Worm (Caenorhabditis elegans) whole organism, L1 larva: ENCODE data around the gene irld-65.

ENCODE experiments used
- aly-2 ChIP-seq: fragments of 150-350 bp; optimal IDR thresholded peaks from 2 replicates; lab custom pipeline; 2014; ENCODE audit warnings: missing biosample characterization, missing genetic modification characterization
- ceh-82 ChIP-seq, 3 experiments: fragments of 150-350 bp in 1 of 3; sonication (generic microtip) in 2 of 3; optimal IDR thresholded peaks; 2 replicates each; lab custom pipeline; 2014 to 2017; ENCODE audit warnings: missing biosample characterization in 3 of 3, missing genetic modification characterization in 3 of 3
- ceh-88 ChIP-seq: fragments of 200-800 bp; sonication (Bioruptor generic); IDR thresholded peaks from 2 replicates; pipeline ENCODE4 v1.3.6; 2022; ENCODE audit warnings: missing genetic modification characterization, missing compliant biosample characterization
- egl-27 ChIP-seq, 2 experiments: fragments of 150-350 bp in 1 of 2; sonication (generic microtip); optimal IDR thresholded peaks; 3 replicates each; lab custom pipeline; 2017 to 2018; ENCODE audit warnings: missing biosample characterization in 2 of 2, missing genetic modification characterization in 2 of 2, missing genetic modification reagents in 2 of 2
- nhr-28 ChIP-seq: fragments of 150-350 bp; optimal IDR thresholded peaks from 2 replicates; lab custom pipeline; 2014; ENCODE audit warnings: missing biosample characterization, missing genetic modification characterization

ce11 chrII:2975561-2976230 is 37.9 kb upstream of the irld-65 start:
- no peak for TF ChIP-seq nhr-28 (tag; lab: Kevin White, UChicago)
- TF ChIP-seq egl-27 (tag; optimal IDR thresholded peaks at IDR 0.05; lab: Kevin White, UChicago) = no peak
- TF ChIP-seq aly-2 (tag; lab: Kevin White, UChicago) = no peak
- TF ChIP-seq ceh-88 (GFP tag; lab: Robert Waterston, UW) = no peak
- no peak for TF ChIP-seq ceh-82 (tag; optimal IDR thresholded peaks at IDR 0.05; lab: Kevin White, UChicago)
